Fruit fly (Drosophila melanogaster): ENCODE results near the gene Cpr66D.

dm6 chr3L:8683773-8684172 lies 43.5 kb downstream of the Cpr66D start:
- TF ChIP-seq CG8478 (optimal IDR thresholded peaks at IDR 0.05) (no peak), usp (GFP tag; optimal IDR thresholded peaks at IDR 0.05) (no peak), psq (optimal IDR thresholded peaks at IDR 0.05) (no peak), pan (optimal IDR thresholded peaks at IDR 0.05) (no peak)
